Worm (Caenorhabditis elegans) whole organism, mixed stage, embryonic: ENCODE measurements around the gene fbxa-4.

Source experiments
- M03D4.4 ChIP-seq: sonication (generic microtip); optimal IDR thresholded peaks from 2 replicates; lab custom pipeline; 2017; ENCODE audit warnings: mild to moderate bottlenecking, missing genetic modification characterization, missing compliant biosample characterization
- bed-3 ChIP-seq: fragments of 200-800 bp; sonication (Bioruptor generic); optimal IDR thresholded peaks from 3 replicates; lab custom pipeline; 2018; ENCODE audit warnings: mild to moderate bottlenecking, missing genetic modification characterization, moderate library complexity, missing compliant biosample characterization
- blmp-1 ChIP-seq: fragments of 150-350 bp; optimal IDR thresholded peaks from 2 replicates; lab custom pipeline; 2014; ENCODE audit warnings: missing biosample characterization, missing genetic modification characterization
- ceh-39 ChIP-seq: fragments of 150-350 bp; optimal IDR thresholded peaks from 2 replicates; lab custom pipeline; 2014; ENCODE audit warnings: missing biosample characterization, missing genetic modification characterization
- ceh-43 ChIP-seq: fragments of 200-800 bp; sonication (Bioruptor generic); optimal IDR thresholded peaks from 2 replicates; lab custom pipeline; 2018; ENCODE audit warnings: mild to moderate bottlenecking, missing genetic modification characterization, moderate library complexity, missing compliant biosample characterization
- ceh-83 ChIP-seq: fragments of 200-800 bp; sonication (Bioruptor generic); optimal IDR thresholded peaks from 2 replicates; lab custom pipeline; 2018; ENCODE audit warnings: mild to moderate bottlenecking, missing genetic modification characterization, missing compliant biosample characterization
- ces-1 ChIP-seq: fragments of 150-350 bp; optimal IDR thresholded peaks from 2 replicates; lab custom pipeline; 2014; ENCODE audit warnings: missing biosample characterization, missing genetic modification reagents, missing genetic modification characterization
- cnd-1 ChIP-seq: fragments of 200-800 bp; sonication (Bioruptor generic); optimal IDR thresholded peaks from 2 replicates; lab custom pipeline; 2018; ENCODE audit warnings: mild to moderate bottlenecking, missing genetic modification characterization, missing compliant biosample characterization
- drap-1 ChIP-seq: fragments of 200-800 bp; sonication (Bioruptor generic); optimal IDR thresholded peaks from 3 replicates; lab custom pipeline; 2018; ENCODE audit warnings: mild to moderate bottlenecking, missing genetic modification characterization, missing compliant biosample characterization
- elt-1 ChIP-seq: sonication (generic microtip); optimal IDR thresholded peaks from 2 replicates; lab custom pipeline; 2017; ENCODE audit warnings: missing genetic modification characterization, mild to moderate bottlenecking, missing compliant biosample characterization, antibody characterized with exemption, moderate library complexity, borderline replicate concordance; ENCODE audit not compliant: insufficient read depth
- flh-1 ChIP-seq: fragments of 200-800 bp; sonication (Bioruptor generic); optimal IDR thresholded peaks from 2 replicates; lab custom pipeline; 2018; ENCODE audit warnings: mild to moderate bottlenecking, missing genetic modification characterization, moderate library complexity, missing compliant biosample characterization
- ham-2 ChIP-seq: fragments of 200-800 bp; sonication (Bioruptor generic); optimal IDR thresholded peaks from 2 replicates; lab custom pipeline; 2018; ENCODE audit warnings: mild to moderate bottlenecking, missing genetic modification characterization, missing compliant biosample characterization
- hlh-1 ChIP-seq: fragments of 150-350 bp; optimal IDR thresholded peaks from 2 replicates; lab custom pipeline; 2014; ENCODE audit warnings: missing biosample characterization, missing genetic modification reagents, missing genetic modification characterization
- lin-32 ChIP-seq: fragments of 200-800 bp; sonication (Bioruptor generic); optimal IDR thresholded peaks from 2 replicates; lab custom pipeline; 2018; ENCODE audit warnings: mild to moderate bottlenecking, missing genetic modification characterization, missing compliant biosample characterization
- lsy-2 ChIP-seq: fragments of 150-350 bp; optimal IDR thresholded peaks from 2 replicates; lab custom pipeline; 2014; ENCODE audit warnings: missing biosample characterization, missing genetic modification characterization
- mab-5 ChIP-seq: fragments of 150-350 bp; optimal IDR thresholded peaks from 2 replicates; lab custom pipeline; 2014; ENCODE audit warnings: missing biosample characterization, missing genetic modification characterization
- mep-1 ChIP-seq: fragments of 150-350 bp; optimal IDR thresholded peaks from 2 replicates; lab custom pipeline; 2017; ENCODE audit warnings: missing biosample characterization, missing genetic modification reagents, missing genetic modification characterization, inconsistent platforms
- mls-2 ChIP-seq: sonication (generic microtip); optimal IDR thresholded peaks from 2 replicates; lab custom pipeline; 2016; ENCODE audit warnings: mild to moderate bottlenecking, missing genetic modification characterization, moderate library complexity, missing compliant biosample characterization
- nhr-12 ChIP-seq: fragments of 150-350 bp; optimal IDR thresholded peaks from 2 replicates; lab custom pipeline; 2014; ENCODE audit warnings: missing biosample characterization, missing genetic modification characterization
- nhr-2 ChIP-seq: fragments of 150-350 bp; optimal IDR thresholded peaks from 2 replicates; lab custom pipeline; 2014; ENCODE audit warnings: missing biosample characterization, missing genetic modification characterization
- nhr-237 ChIP-seq: fragments of 150-350 bp; optimal IDR thresholded peaks from 2 replicates; lab custom pipeline; 2014; ENCODE audit warnings: missing biosample characterization, missing genetic modification characterization
- nhr-28 ChIP-seq: fragments of 150-350 bp; optimal IDR thresholded peaks from 2 replicates; lab custom pipeline; 2014; ENCODE audit warnings: missing biosample characterization, missing genetic modification characterization
- nhr-76 ChIP-seq: sonication (generic microtip); optimal IDR thresholded peaks from 2 replicates; lab custom pipeline; 2017; ENCODE audit warnings: missing biosample characterization, missing genetic modification characterization
- pha-4 ChIP-seq: fragments of 150-350 bp; optimal IDR thresholded peaks from 2 replicates; lab custom pipeline; 2018; ENCODE audit warnings: missing biosample characterization, missing genetic modification reagents, missing genetic modification characterization
- sem-2 ChIP-seq: fragments of 200-800 bp; sonication (Bioruptor generic); optimal IDR thresholded peaks from 2 replicates; lab custom pipeline; 2018; ENCODE audit warnings: mild to moderate bottlenecking, missing genetic modification characterization, missing compliant biosample characterization
- snpc-4 ChIP-seq: fragments of 150-350 bp; optimal IDR thresholded peaks from 2 replicates; lab custom pipeline; 2014; ENCODE audit warnings: missing biosample characterization, missing genetic modification characterization
- tbx-8 ChIP-seq: fragments of 200-800 bp; sonication (Bioruptor generic); optimal IDR thresholded peaks from 2 replicates; lab custom pipeline; 2018; ENCODE audit warnings: mild to moderate bottlenecking, missing genetic modification characterization, moderate library complexity, missing compliant biosample characterization
- unc-120 ChIP-seq: sonication (generic microtip); optimal IDR thresholded peaks from 2 replicates; lab custom pipeline; 2017; ENCODE audit warnings: missing genetic modification characterization, missing compliant biosample characterization; ENCODE audit not compliant: poor library complexity, severe bottlenecking
- unc-39 ChIP-seq: fragments of 150-350 bp; optimal IDR thresholded peaks from 2 replicates; lab custom pipeline; 2014; ENCODE audit warnings: missing biosample characterization, missing genetic modification characterization
- unc-62 ChIP-seq: fragments of 150-350 bp; optimal IDR thresholded peaks from 2 replicates; lab custom pipeline; 2014; ENCODE audit warnings: missing biosample characterization, missing genetic modification reagents, missing genetic modification characterization
- zip-8 ChIP-seq: fragments of 150-350 bp; optimal IDR thresholded peaks from 2 replicates; lab custom pipeline; 2014; ENCODE audit warnings: missing biosample characterization, missing genetic modification characterization
- ztf-11 ChIP-seq: fragments of 150-350 bp; optimal IDR thresholded peaks from 2 replicates; lab custom pipeline; 2014; ENCODE audit warnings: missing biosample characterization, missing genetic modification characterization

Gene fbxa-4

ce11 chrII:2383334-2383733, 32.0 kb downstream of the fbxa-4 start, which contains the start of gene F16G10.8:
Gene F16G10.8 (minus strand): TSS chrII:2383434.
- TF ChIP-seq drap-1 (GFP tag; lab: Kevin White, UChicago) (no peak), hlh-1 (tag; lab: Kevin White, UChicago) (no peak), ham-2 (GFP tag; lab: Kevin White, UChicago) (no peak), ces-1 (GFP tag; lab: Kevin White, UChicago) (no peak), blmp-1 (tag; lab: Kevin White, UChicago) (no peak), mep-1 (tag; lab: Kevin White, UChicago) (no peak), lin-32 (GFP tag; lab: Kevin White, UChicago) (no peak), tbx-8 (GFP tag; lab: Kevin White, UChicago) (no peak), mab-5 (no peak), nhr-28 (tag; lab: Kevin White, UChicago) (no peak), elt-1 (tag; lab: Kevin White, UChicago) (no peak), cnd-1 (tag; lab: Kevin White, UChicago) (no peak), nhr-12 (tag; lab: Kevin White, UChicago) (no peak), pha-4 (tag; lab: Kevin White, UChicago) (no peak), zip-8 (tag; lab: Kevin White, UChicago) (no peak), nhr-237 (tag; lab: Kevin White, UChicago) (no peak), unc-62 (GFP tag; lab: Kevin White, UChicago) (no peak), ceh-83 (GFP tag; lab: Kevin White, UChicago) (no peak), M03D4.4 (tag; lab: Kevin White, UChicago) (no peak), flh-1 (no peak)

DNA sequence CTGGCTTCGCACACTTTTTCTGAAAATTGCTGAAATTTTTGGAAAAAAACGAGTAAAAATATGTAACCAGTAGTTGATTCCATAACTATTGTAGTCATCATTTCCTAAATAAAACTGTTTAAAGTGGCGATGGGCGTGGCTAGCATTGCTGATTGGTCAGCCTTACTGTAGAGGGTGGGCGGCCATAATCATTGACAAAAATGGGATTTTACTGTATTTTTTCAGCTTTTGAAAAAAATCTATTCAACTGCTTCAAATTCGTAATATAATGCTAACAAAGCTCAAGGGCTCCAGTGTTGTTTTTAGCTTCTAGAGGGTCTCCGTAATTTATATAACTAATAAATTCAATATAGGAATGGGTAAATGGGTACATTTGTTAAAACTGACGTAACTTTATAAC, 35.2 kb downstream of the fbxa-4 start, which contains the start of gene F16G10.7:
TSS of gene F16G10.7 (minus strand) at position 101 of the 400 bp plus-strand sequence.
- TF ChIP-seq ceh-43 (GFP tag; lab: Kevin White, UChicago) (no peak), lsy-2 (tag; lab: Kevin White, UChicago) (peak; percentile 29)

DNA sequence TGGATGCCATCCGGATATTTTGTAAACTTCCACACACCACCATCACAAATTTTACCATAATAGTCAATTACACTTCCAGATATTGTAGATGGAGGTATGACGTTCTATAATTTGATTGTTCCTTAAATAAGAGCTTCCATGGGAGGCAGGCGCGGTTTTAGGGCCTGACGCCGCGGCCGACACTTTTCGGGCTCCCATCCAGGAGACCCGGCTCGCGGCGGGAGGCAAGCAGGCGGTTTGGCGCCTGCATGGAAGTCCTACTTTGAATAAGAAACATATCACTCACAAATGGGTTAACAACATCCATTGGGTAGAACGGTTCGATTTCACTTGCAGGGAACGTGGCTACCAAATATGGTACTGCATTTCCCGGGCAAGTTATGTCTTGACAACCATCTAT, 35.7 kb downstream of the fbxa-4 start:
- no peak for TF ChIP-seq mep-1 (tag; lab: Kevin White, UChicago)
- TF ChIP-seq tbx-8 (GFP tag; lab: Kevin White, UChicago): no peak
- TF ChIP-seq nhr-28 (tag; lab: Kevin White, UChicago): no peak
- no peak for TF ChIP-seq unc-120 (tag; lab: Kevin White, UChicago)
- TF ChIP-seq drap-1 (GFP tag; lab: Kevin White, UChicago): no peak
- no peak for TF ChIP-seq snpc-4 (tag; lab: Kevin White, UChicago)
- TF ChIP-seq nhr-237 (tag; lab: Kevin White, UChicago): no peak
- no peak for TF ChIP-seq blmp-1 (tag; lab: Kevin White, UChicago)
- TF ChIP-seq bed-3: no peak
- TF ChIP-seq flh-1: no peak
- TF ChIP-seq unc-39 (tag; lab: Kevin White, UChicago): no peak
- TF ChIP-seq nhr-76 (tag; lab: Kevin White, UChicago): no peak
- TF ChIP-seq cnd-1 (tag; lab: Kevin White, UChicago): no peak
- no peak for TF ChIP-seq zip-8 (tag; lab: Kevin White, UChicago)
- TF ChIP-seq ceh-39: no peak

- TF ChIP-seq nhr-28 (tag; lab: Kevin White, UChicago) (no peak), ztf-11 (tag; lab: Kevin White, UChicago) (no peak), unc-62 (GFP tag; lab: Kevin White, UChicago) (no peak), cnd-1 (tag; lab: Kevin White, UChicago) (no peak), pha-4 (tag; lab: Kevin White, UChicago) (no peak), ceh-39 (no peak), sem-2 (GFP tag; lab: Kevin White, UChicago) (no peak), bed-3 (no peak), mls-2 (tag; lab: Kevin White, UChicago) (no peak), unc-120 (tag; lab: Kevin White, UChicago) (no peak), lin-32 (GFP tag; lab: Kevin White, UChicago) (no peak), elt-1 (tag; lab: Kevin White, UChicago) (no peak), ceh-83 (GFP tag; lab: Kevin White, UChicago) (no peak), lsy-2 (tag; lab: Kevin White, UChicago) (no peak), flh-1 (no peak), drap-1 (GFP tag; lab: Kevin White, UChicago) (no peak), tbx-8 (GFP tag; lab: Kevin White, UChicago) (no peak), nhr-2 (tag; lab: Kevin White, UChicago) (no peak), mep-1 (tag; lab: Kevin White, UChicago) (no peak)
Measured at ce11 chrII:2378465-2379009, 36.8 kb downstream of the fbxa-4 start.
